Worm (Caenorhabditis elegans) whole organism, midembryonic: Measurements from ENCODE around the gene srz-56.

Experiments
- T22C8.4 ChIP-seq: fragments of 200-800 bp; sonication (Bioruptor generic); IDR thresholded peaks from 2 replicates; pipeline ENCODE4 v1.3.6; 2022; ENCODE audit warnings: missing genetic modification characterization, missing compliant biosample characterization
- cog-1 ChIP-seq: sonication (generic microtip); optimal IDR thresholded peaks from 2 replicates; lab custom pipeline; 2016; ENCODE audit warnings: missing genetic modification characterization, missing compliant biosample characterization
- flt-1 ChIP-seq: fragments of 200-800 bp; sonication (Bioruptor generic); IDR thresholded peaks from 2 replicates; pipeline ENCODE4 v1.3.6; 2022; ENCODE audit warnings: missing genetic modification characterization, missing compliant biosample characterization
- klf-2 ChIP-seq: fragments of 200-800 bp; sonication (Bioruptor generic); conservative IDR thresholded peaks from 2 replicates; pipeline ENCODE4 v1.3.6; 2022; ENCODE audit warnings: missing genetic modification reagents, missing genetic modification characterization, missing compliant biosample characterization
- med-1 ChIP-seq: sonication (generic microtip); optimal IDR thresholded peaks from 2 replicates; lab custom pipeline; 2017; ENCODE audit warnings: missing genetic modification characterization, mild to moderate bottlenecking, missing compliant biosample characterization, antibody characterized with exemption, missing genetic modification reagents; ENCODE audit not compliant: insufficient read depth
- ref-1 ChIP-seq: fragments of 200-800 bp; sonication (Bioruptor generic); conservative IDR thresholded peaks from 2 replicates; pipeline ENCODE4 v1.3.6; 2022; ENCODE audit warnings: missing genetic modification reagents, missing genetic modification characterization, missing compliant biosample characterization
- tab-1 ChIP-seq: fragments of 200-800 bp; sonication (Bioruptor generic); IDR thresholded peaks from 2 replicates; pipeline ENCODE4 v1.3.6; 2022; ENCODE audit warnings: missing genetic modification characterization, missing compliant biosample characterization
- ztf-23 ChIP-seq: fragments of 200-800 bp; sonication (Bioruptor generic); IDR thresholded peaks from 2 replicates; pipeline ENCODE4 v1.3.6; 2022; ENCODE audit warnings: missing genetic modification reagents, missing genetic modification characterization, missing compliant biosample characterization
- ztf-29 ChIP-seq: fragments of 200-800 bp; sonication (Bioruptor generic); IDR thresholded peaks from 2 replicates; pipeline ENCODE4 v1.3.6; 2022; ENCODE audit warnings: missing genetic modification reagents, missing genetic modification characterization, missing compliant biosample characterization

srz-56 gene

DNA sequence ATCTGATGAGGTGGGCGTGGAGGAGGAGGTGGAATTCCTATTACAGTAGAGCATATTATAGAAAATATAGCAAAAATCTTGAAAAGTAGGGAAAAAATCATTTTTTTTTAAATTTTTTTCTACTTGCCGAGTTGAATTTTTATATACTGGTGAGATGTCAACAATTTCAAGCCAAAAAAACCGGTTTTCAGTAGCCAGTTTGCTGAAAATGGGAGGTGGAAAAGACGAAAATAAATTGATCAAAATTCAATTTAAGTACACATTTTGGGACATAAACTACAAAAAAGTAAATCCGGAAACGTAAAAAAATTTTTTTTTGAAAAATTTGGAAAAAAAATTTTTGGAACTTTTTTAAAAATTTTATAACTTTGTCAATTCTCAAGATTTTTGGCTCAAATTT is 38.9 kb downstream of the srz-56 start, which contains the start of gene Y54F10BM.23:
TSS of gene Y54F10BM.23 (minus strand) at position 101 of the 400 bp plus-strand sequence.
- TF ChIP-seq klf-2 (GFP tag; lab: Robert Waterston, UW) (no peak), ztf-23 (GFP tag; lab: Robert Waterston, UW) (no peak), T22C8.4 (GFP tag; lab: Robert Waterston, UW) (no peak), ref-1 (no peak), ztf-29 (no peak), cog-1 (tag; lab: Kevin White, UChicago) (no peak), med-1 (GFP tag; lab: Kevin White, UChicago) (no peak), flt-1 (GFP tag; lab: Robert Waterston, UW) (no peak), tab-1 (GFP tag; lab: Robert Waterston, UW) (no peak)

DNA sequence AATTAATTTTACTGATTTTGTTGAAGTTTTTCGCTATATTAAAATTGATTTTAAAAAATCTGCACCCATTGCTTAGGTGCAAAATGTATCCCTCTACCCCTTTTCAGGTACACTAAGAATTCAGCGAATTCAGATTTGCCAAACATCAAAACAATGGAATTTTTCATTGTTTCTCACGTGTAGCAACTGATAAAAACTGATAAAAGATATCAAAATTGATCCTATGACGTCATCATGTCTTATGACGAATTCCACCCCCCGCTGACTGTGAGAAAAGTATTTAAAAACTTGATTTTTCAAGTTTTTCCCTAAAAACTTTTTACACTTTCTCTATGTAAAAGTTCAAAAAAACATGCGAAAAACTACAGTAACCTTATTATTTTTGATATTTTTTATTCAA is 40.0 kb downstream of the srz-56 start, which contains the start of gene Y54F10BM.22:
TSS of gene Y54F10BM.22 (plus strand) at position 331 of the 400 bp plus-strand sequence.
- no peak for TF ChIP-seq ztf-23 (GFP tag; lab: Robert Waterston, UW)

DNA sequence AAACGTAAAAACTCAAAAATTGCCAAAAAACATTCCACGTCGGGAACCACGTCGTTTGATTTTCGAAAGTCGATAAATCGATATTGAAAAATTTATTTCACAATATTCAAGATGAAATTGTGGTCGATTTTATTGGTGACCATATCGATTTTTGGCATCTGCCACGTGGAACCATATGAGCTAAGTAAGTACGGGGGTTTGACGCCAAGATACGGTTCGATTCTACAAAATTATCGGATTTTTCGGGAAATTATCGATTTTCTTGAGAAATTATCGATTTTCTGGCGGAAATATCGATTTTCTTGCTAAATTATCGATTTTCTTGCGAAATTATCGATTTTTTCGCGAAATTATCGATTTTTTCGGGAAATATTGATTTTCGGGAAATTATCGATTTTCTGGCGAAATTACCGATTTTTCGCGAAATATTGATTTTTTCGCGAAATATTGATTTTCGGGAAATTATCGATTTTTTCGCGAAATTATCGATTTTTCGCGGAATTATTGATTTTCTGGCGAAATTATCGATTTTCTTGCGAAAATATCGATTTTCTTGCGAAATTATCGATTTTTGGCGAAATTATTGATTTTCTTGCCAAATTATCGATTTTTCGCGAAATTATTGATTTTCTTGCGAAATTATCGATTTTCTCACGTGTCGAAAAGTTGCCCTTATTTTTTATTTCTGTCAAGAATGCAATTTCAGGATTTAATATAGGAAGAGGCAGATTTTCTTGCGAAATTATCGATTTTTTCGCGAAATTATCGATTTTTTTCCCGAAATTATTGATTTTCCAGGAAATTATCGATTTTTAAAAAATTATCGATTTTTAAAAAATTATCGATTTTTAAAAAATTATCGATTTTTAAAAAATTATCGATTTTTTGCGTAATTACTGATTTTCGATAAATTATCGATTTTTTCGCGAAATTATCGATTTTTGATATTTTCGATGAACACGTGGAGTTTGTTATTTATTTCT is 41.7 kb downstream of the srz-56 start, which contains the start of gene Y54F10BM.3:
TSS of gene Y54F10BM.3 (plus strand) at position 51 of the 983 bp plus-strand sequence.
- peak; percentile 98 for TF ChIP-seq T22C8.4 (GFP tag; lab: Robert Waterston, UW)
- TF ChIP-seq tab-1 (GFP tag; lab: Robert Waterston, UW) = no peak

DNA sequence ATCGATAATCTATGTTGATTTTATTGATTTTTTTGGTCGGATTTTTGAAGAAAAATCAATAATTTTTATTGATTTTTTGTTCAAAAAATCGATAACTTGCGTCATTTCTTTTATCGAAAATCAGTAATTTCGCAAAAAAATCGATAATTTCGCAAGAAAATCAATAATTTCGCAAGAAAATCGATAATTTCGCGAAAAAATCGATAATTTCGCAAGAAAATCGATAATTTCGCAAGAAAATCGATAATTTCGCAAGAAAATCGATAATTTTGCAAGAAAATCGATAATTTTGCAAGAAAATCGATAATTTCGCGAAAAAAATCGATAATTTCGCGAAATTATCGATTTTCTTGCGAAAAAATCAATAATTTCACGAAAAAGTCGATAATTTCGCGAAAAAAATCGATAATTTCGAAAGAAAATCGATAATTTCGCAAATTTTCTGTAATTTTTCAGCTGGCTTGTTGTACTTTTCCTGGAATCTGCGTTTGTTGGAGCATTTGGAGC is 42.8 kb downstream of the srz-56 start:
- TF ChIP-seq T22C8.4 (GFP tag; lab: Robert Waterston, UW) (peak; percentile 97), ztf-23 (GFP tag; lab: Robert Waterston, UW) (no peak)

DNA sequence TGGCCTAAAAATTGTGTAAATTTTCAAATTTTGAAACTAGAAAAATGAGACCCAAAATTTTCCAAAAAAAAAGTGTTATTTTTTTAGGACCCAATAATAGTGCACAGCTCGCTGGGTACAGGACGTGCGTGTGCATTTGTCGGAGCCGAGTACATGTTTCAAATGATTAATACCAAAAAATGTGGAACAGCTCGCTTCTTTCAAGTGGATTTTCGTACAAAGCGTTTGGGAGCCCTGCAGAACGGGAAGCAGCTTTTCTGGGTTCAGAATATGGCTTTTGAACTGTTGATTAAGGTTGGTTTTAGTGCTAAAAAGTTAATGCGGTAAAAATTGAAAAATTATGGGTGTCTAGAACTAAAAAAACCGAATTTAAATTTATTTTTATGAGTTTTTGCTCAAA is 47.7 kb downstream of the srz-56 start:
- TF ChIP-seq ztf-23 (GFP tag; lab: Robert Waterston, UW) (no peak), klf-2 (GFP tag; lab: Robert Waterston, UW) (no peak), T22C8.4 (GFP tag; lab: Robert Waterston, UW) (no peak), flt-1 (GFP tag; lab: Robert Waterston, UW) (no peak), ref-1 (no peak), cog-1 (tag; lab: Kevin White, UChicago) (no peak), med-1 (GFP tag; lab: Kevin White, UChicago) (no peak), ztf-29 (no peak), tab-1 (GFP tag; lab: Robert Waterston, UW) (no peak)

DNA sequence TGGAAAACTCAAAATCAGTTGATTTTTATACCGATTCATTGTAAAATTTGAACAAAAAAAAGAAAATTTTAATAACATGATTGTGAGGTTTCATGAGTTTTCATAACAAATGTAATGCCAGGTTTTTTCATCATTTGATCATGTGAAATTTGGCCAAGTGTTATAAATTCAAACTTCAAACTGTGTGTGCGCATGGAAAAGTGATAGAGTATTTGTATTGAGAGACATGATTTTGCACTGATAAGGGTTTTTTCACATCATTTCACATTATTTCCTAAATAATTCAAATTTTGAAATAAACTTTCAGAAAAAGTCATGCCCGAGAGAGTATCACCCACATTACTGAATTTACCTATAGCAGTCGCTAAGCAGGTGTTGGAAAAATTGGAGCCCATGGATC is 50.6 kb downstream of the srz-56 start, which contains the start of gene fbxa-219:
TSS of gene fbxa-219 (plus strand) at position 277 of the 400 bp plus-strand sequence.
- TF ChIP-seq klf-2 (GFP tag; lab: Robert Waterston, UW) (no peak), T22C8.4 (GFP tag; lab: Robert Waterston, UW) (no peak), cog-1 (tag; lab: Kevin White, UChicago) (no peak), ztf-23 (GFP tag; lab: Robert Waterston, UW) (no peak), flt-1 (GFP tag; lab: Robert Waterston, UW) (no peak), tab-1 (GFP tag; lab: Robert Waterston, UW) (no peak), ref-1 (no peak), med-1 (GFP tag; lab: Kevin White, UChicago) (no peak), ztf-29 (no peak)
